Worm (Caenorhabditis elegans): Measurements from ENCODE around the gene bath-33.

The bath-33 gene

ce11 chrII:1595137-1595536 is 10.8 kb downstream of the bath-33 start, which contains the start of gene clec-20:
Gene clec-20 (minus strand): TSS chrII:1595237.
- TF ChIP-seq hmg-11 (tag; optimal IDR thresholded peaks at IDR 0.05) (no peak), ztf-11 (tag; optimal IDR thresholded peaks at IDR 0.05) (no peak), unc-39 (tag; optimal IDR thresholded peaks at IDR 0.05) (no peak)

- no peak for TF ChIP-seq skn-1 (tag; optimal IDR thresholded peaks at IDR 0.05)
- TF ChIP-seq nhr-25 (tag; optimal IDR thresholded peaks at IDR 0.05): no peak
- no peak for TF ChIP-seq snpc-4 (tag; optimal IDR thresholded peaks at IDR 0.05)
- TF ChIP-seq nhr-43 (tag; optimal IDR thresholded peaks at IDR 0.05; ENCODE audit: poor library complexity, severe bottlenecking): no peak
- TF ChIP-seq eor-1 (tag; optimal IDR thresholded peaks at IDR 0.05): no peak
- TF ChIP-seq fos-1 (tag; optimal IDR thresholded peaks at IDR 0.05): no peak
- TF ChIP-seq elt-1 (tag; optimal IDR thresholded peaks at IDR 0.05): no peak
- TF ChIP-seq lsy-12 (tag; optimal IDR thresholded peaks at IDR 0.05): no peak
- no peak for TF ChIP-seq nfya-1 (tag; optimal IDR thresholded peaks at IDR 0.05; ENCODE audit: insufficient read depth)
- no peak for TF ChIP-seq daf-12 (tag; optimal IDR thresholded peaks at IDR 0.05)
- TF ChIP-seq nhr-237 (tag; optimal IDR thresholded peaks at IDR 0.05): no peak
- TF ChIP-seq nhr-67 (tag; optimal IDR thresholded peaks at IDR 0.05): no peak
- no peak for TF ChIP-seq elt-2 (tag; optimal IDR thresholded peaks at IDR 0.05)
- TF ChIP-seq ZK546.5 (tag; optimal IDR thresholded peaks at IDR 0.05): no peak
- no peak for TF ChIP-seq elt-3 (tag; optimal IDR thresholded peaks at IDR 0.05)
- TF ChIP-seq nhr-76 (tag; optimal IDR thresholded peaks at IDR 0.05): no peak
- TF ChIP-seq zag-1 (tag; optimal IDR thresholded peaks at IDR 0.05): no peak
- TF ChIP-seq ama-1 (optimal IDR thresholded peaks at IDR 0.05): no peak
- no peak for TF ChIP-seq nhr-23 (tag; optimal IDR thresholded peaks at IDR 0.05)
- no peak for TF ChIP-seq nhr-77 (tag; optimal IDR thresholded peaks at IDR 0.05)
Measured at ce11 chrII:1589845-1590244, 16.1 kb downstream of the bath-33 start, which contains the start of gene T07H3.7. Gene T07H3.7 (minus strand): TSS chrII:1589945.

ce11 chrII:1586305-1586704 is 19.7 kb downstream of the bath-33 start, which contains the start of gene T07H3.8:
Gene T07H3.8 (plus strand): TSS chrII:1586605.
- no peak for TF ChIP-seq sea-2 (GFP tag; optimal IDR thresholded peaks at IDR 0.05)
- no peak for TF ChIP-seq snpc-4 (tag; optimal IDR thresholded peaks at IDR 0.05)
- TF ChIP-seq ceh-9 (tag; optimal IDR thresholded peaks at IDR 0.05): no peak
- TF ChIP-seq nhr-237 (tag; optimal IDR thresholded peaks at IDR 0.05): no peak
- no peak for TF ChIP-seq ceh-28 (tag; optimal IDR thresholded peaks at IDR 0.05)
- no peak for TF ChIP-seq nhr-28 (tag; optimal IDR thresholded peaks at IDR 0.05)
- TF ChIP-seq lsy-12 (tag; optimal IDR thresholded peaks at IDR 0.05): no peak

- TF ChIP-seq fkh-10 (GFP tag; optimal IDR thresholded peaks at IDR 0.05) (no peak), sea-2 (GFP tag; optimal IDR thresholded peaks at IDR 0.05) (no peak), ztf-4 (tag; optimal IDR thresholded peaks at IDR 0.05) (no peak), fos-1 (tag; optimal IDR thresholded peaks at IDR 0.05) (no peak), ceh-9 (tag; optimal IDR thresholded peaks at IDR 0.05) (no peak), nhr-237 (tag; optimal IDR thresholded peaks at IDR 0.05) (no peak), ceh-16 (tag; optimal IDR thresholded peaks at IDR 0.05) (no peak), nhr-25 (tag; optimal IDR thresholded peaks at IDR 0.05) (no peak), lsy-12 (tag; optimal IDR thresholded peaks at IDR 0.05) (no peak), fkh-2 (tag; optimal IDR thresholded peaks at IDR 0.05) (no peak), hmg-11 (tag; optimal IDR thresholded peaks at IDR 0.05) (no peak), nhr-76 (tag; optimal IDR thresholded peaks at IDR 0.05) (no peak)
Measured at ce11 chrII:1584140-1584539, 21.8 kb downstream of the bath-33 start, which contains the start of gene clec-21. Gene clec-21 (minus strand): TSS chrII:1584240.

ce11 chrII:1579886-1580285 is 26.1 kb downstream of the bath-33 start, which contains the start of gene math-38:
Gene math-38 (minus strand): TSS chrII:1579986.
- peak; percentile 56 for TF ChIP-seq elt-2 (tag; optimal IDR thresholded peaks at IDR 0.05)
- no peak for TF ChIP-seq lsy-12 (tag; optimal IDR thresholded peaks at IDR 0.05)
- no peak for TF ChIP-seq R02D3.7 (tag; optimal IDR thresholded peaks at IDR 0.05)

ce11 chrII:1576772-1577171 is 29.2 kb downstream of the bath-33 start:
- TF ChIP-seq elt-2 (tag; optimal IDR thresholded peaks at IDR 0.05) (peak; percentile 82), jun-1 (tag; optimal IDR thresholded peaks at IDR 0.05) (peak; percentile 21), zag-1 (tag; optimal IDR thresholded peaks at IDR 0.05) (no peak), ceh-16 (tag; optimal IDR thresholded peaks at IDR 0.05) (no peak), nfya-1 (tag; optimal IDR thresholded peaks at IDR 0.05; ENCODE audit: insufficient read depth) (no peak), tbx-2 (tag; optimal IDR thresholded peaks at IDR 0.05) (no peak), mml-1 (tag; optimal IDR thresholded peaks at IDR 0.05) (no peak), nhr-67 (tag; optimal IDR thresholded peaks at IDR 0.05) (no peak), elt-3 (tag; optimal IDR thresholded peaks at IDR 0.05) (no peak), unc-39 (tag; optimal IDR thresholded peaks at IDR 0.05) (no peak), ztf-11 (tag; optimal IDR thresholded peaks at IDR 0.05) (no peak), pqm-1 (tag; optimal IDR thresholded peaks at IDR 0.05) (peak; percentile 68), egl-5 (tag; optimal IDR thresholded peaks at IDR 0.05) (no peak), sea-2 (GFP tag; optimal IDR thresholded peaks at IDR 0.05) (no peak)
